Worm (Caenorhabditis elegans) whole organism, L3 larva: ENCODE measurements around the gene miro-1.

Experiments used
- R02D3.7 ChIP-seq: fragments of 150-350 bp; optimal IDR thresholded peaks from 2 replicates; lab custom pipeline; 2014; ENCODE audit warnings: missing biosample characterization, missing genetic modification characterization
- ZK546.5 ChIP-seq: sonication (generic microtip); optimal IDR thresholded peaks from 2 replicates; lab custom pipeline; 2017; ENCODE audit warnings: missing biosample characterization, missing genetic modification characterization
- ceh-28 ChIP-seq: fragments of 150-350 bp; optimal IDR thresholded peaks from 2 replicates; lab custom pipeline; 2014; ENCODE audit warnings: missing biosample characterization, missing genetic modification reagents, missing genetic modification characterization
- ceh-82 ChIP-seq: fragments of 150-350 bp; optimal IDR thresholded peaks from 2 replicates; lab custom pipeline; 2014; ENCODE audit warnings: missing biosample characterization, missing genetic modification characterization
- elt-1 ChIP-seq: fragments of 150-350 bp; optimal IDR thresholded peaks from 2 replicates; lab custom pipeline; 2014; ENCODE audit warnings: missing biosample characterization, missing genetic modification characterization
- elt-2 ChIP-seq: sonication (generic microtip); optimal IDR thresholded peaks from 2 replicates; lab custom pipeline; 2016; ENCODE audit warnings: missing genetic modification reagents, mild to moderate bottlenecking, missing genetic modification characterization, missing compliant biosample characterization
- elt-3 ChIP-seq, 3 experiments: fragments of 150-350 bp in 1 of 3; sonication (generic microtip) in 2 of 3; optimal IDR thresholded peaks; 2 replicates in 2 of 3; 4 replicates in 1 of 3; lab custom pipeline; 2014 to 2017; ENCODE audit warnings: missing biosample characterization in 3 of 3, missing genetic modification characterization in 3 of 3
- eor-1 ChIP-seq, 2 experiments: fragments of 150-350 bp; optimal IDR thresholded peaks; 2 replicates each; lab custom pipeline; 2014 to 2018; ENCODE audit warnings: missing biosample characterization in 2 of 2, missing genetic modification characterization in 2 of 2
- fkh-10 ChIP-seq: sonication (generic microtip); optimal IDR thresholded peaks from 2 replicates; lab custom pipeline; 2017; ENCODE audit warnings: missing biosample characterization, missing genetic modification reagents, missing genetic modification characterization
- fkh-2 ChIP-seq: fragments of 150-350 bp; optimal IDR thresholded peaks from 2 replicates; lab custom pipeline; 2014; ENCODE audit warnings: missing biosample characterization, missing genetic modification reagents, missing genetic modification characterization
- fos-1 ChIP-seq: fragments of 150-350 bp; optimal IDR thresholded peaks from 2 replicates; lab custom pipeline; 2014; ENCODE audit warnings: missing biosample characterization, missing genetic modification characterization
- hmg-11 ChIP-seq: sonication (generic microtip); optimal IDR thresholded peaks from 2 replicates; lab custom pipeline; 2016; ENCODE audit warnings: missing genetic modification characterization, missing compliant biosample characterization
- jun-1 ChIP-seq: fragments of 150-350 bp; optimal IDR thresholded peaks from 2 replicates; lab custom pipeline; 2014; ENCODE audit warnings: missing biosample characterization, missing genetic modification reagents, missing genetic modification characterization
- lin-15B ChIP-seq: fragments of 150-350 bp; optimal IDR thresholded peaks from 2 replicates; lab custom pipeline; 2014; ENCODE audit warnings: missing biosample characterization, missing genetic modification characterization
- lin-39 ChIP-seq: fragments of 150-350 bp; optimal IDR thresholded peaks from 2 replicates; lab custom pipeline; 2018; ENCODE audit warnings: missing biosample characterization, missing genetic modification reagents, missing genetic modification characterization
- lsy-12 ChIP-seq: sonication (generic microtip); optimal IDR thresholded peaks from 2 replicates; lab custom pipeline; 2016; ENCODE audit warnings: mild to moderate bottlenecking, missing genetic modification characterization, missing compliant biosample characterization
- mml-1 ChIP-seq: fragments of 150-350 bp; sonication (generic microtip); optimal IDR thresholded peaks from 3 replicates; lab custom pipeline; 2014; ENCODE audit warnings: missing biosample characterization, missing genetic modification characterization
- nfya-1 ChIP-seq: sonication (generic microtip); optimal IDR thresholded peaks from 2 replicates; lab custom pipeline; 2017; ENCODE audit warnings: missing genetic modification characterization, mild to moderate bottlenecking, missing compliant biosample characterization, antibody characterized with exemption, moderate library complexity; ENCODE audit not compliant: insufficient read depth
- nhr-11 ChIP-seq: fragments of 150-350 bp; optimal IDR thresholded peaks from 2 replicates; lab custom pipeline; 2014; ENCODE audit warnings: missing biosample characterization, missing genetic modification characterization
- nhr-12 ChIP-seq: fragments of 150-350 bp; optimal IDR thresholded peaks from 2 replicates; lab custom pipeline; 2014; ENCODE audit warnings: missing biosample characterization, missing genetic modification characterization
- nhr-23 ChIP-seq: fragments of 150-350 bp; optimal IDR thresholded peaks from 2 replicates; lab custom pipeline; 2014; ENCODE audit warnings: missing biosample characterization, missing genetic modification reagents, missing genetic modification characterization
- nhr-237 ChIP-seq: fragments of 150-350 bp; optimal IDR thresholded peaks from 2 replicates; lab custom pipeline; 2014; ENCODE audit warnings: missing biosample characterization, missing genetic modification characterization
- nhr-25 ChIP-seq: sonication (generic microtip); optimal IDR thresholded peaks from 2 replicates; lab custom pipeline; 2017; ENCODE audit warnings: missing biosample characterization, missing genetic modification characterization
- nhr-28 ChIP-seq: fragments of 150-350 bp; optimal IDR thresholded peaks from 2 replicates; lab custom pipeline; 2014; ENCODE audit warnings: missing biosample characterization, missing genetic modification characterization
- nhr-43 ChIP-seq: sonication (generic microtip); optimal IDR thresholded peaks from 2 replicates; lab custom pipeline; 2016; ENCODE audit warnings: mild to moderate bottlenecking, missing genetic modification characterization, missing compliant biosample characterization; ENCODE audit not compliant: poor library complexity, severe bottlenecking
- nhr-67 ChIP-seq: fragments of 150-350 bp; optimal IDR thresholded peaks from 2 replicates; lab custom pipeline; 2014; ENCODE audit warnings: missing biosample characterization, missing genetic modification characterization
- nhr-77 ChIP-seq: fragments of 150-350 bp; optimal IDR thresholded peaks from 2 replicates; lab custom pipeline; 2014; ENCODE audit warnings: missing biosample characterization, missing genetic modification characterization
- pha-4 ChIP-seq: fragments of 150-350 bp; optimal IDR thresholded peaks from 2 replicates; lab custom pipeline; 2014; ENCODE audit warnings: missing biosample characterization, missing genetic modification reagents, missing genetic modification characterization
- sea-2 ChIP-seq: fragments of 150-350 bp; sonication (generic microtip); optimal IDR thresholded peaks from 4 replicates; lab custom pipeline; 2014; ENCODE audit warnings: missing biosample characterization, missing genetic modification reagents, missing genetic modification characterization
- skn-1 ChIP-seq: fragments of 150-350 bp; optimal IDR thresholded peaks from 2 replicates; lab custom pipeline; 2014; ENCODE audit warnings: missing biosample characterization, missing genetic modification characterization
- snpc-4 ChIP-seq: fragments of 150-350 bp; optimal IDR thresholded peaks from 2 replicates; lab custom pipeline; 2014; ENCODE audit warnings: missing biosample characterization, missing genetic modification characterization
- tbx-2 ChIP-seq: sonication (generic microtip); optimal IDR thresholded peaks from 2 replicates; lab custom pipeline; 2016; ENCODE audit warnings: mild to moderate bottlenecking, missing genetic modification characterization, missing compliant biosample characterization
- unc-62 ChIP-seq: fragments of 150-350 bp; sonication (generic microtip); optimal IDR thresholded peaks from 4 replicates; lab custom pipeline; 2014; ENCODE audit warnings: missing biosample characterization, missing genetic modification reagents, missing genetic modification characterization
- ztf-11 ChIP-seq: fragments of 150-350 bp; optimal IDR thresholded peaks from 2 replicates; lab custom pipeline; 2014; ENCODE audit warnings: missing biosample characterization, missing genetic modification characterization
- ztf-4 ChIP-seq: fragments of 150-350 bp; optimal IDR thresholded peaks from 2 replicates; lab custom pipeline; 2014; ENCODE audit warnings: missing biosample characterization, missing genetic modification characterization

miro-1 gene

DNA sequence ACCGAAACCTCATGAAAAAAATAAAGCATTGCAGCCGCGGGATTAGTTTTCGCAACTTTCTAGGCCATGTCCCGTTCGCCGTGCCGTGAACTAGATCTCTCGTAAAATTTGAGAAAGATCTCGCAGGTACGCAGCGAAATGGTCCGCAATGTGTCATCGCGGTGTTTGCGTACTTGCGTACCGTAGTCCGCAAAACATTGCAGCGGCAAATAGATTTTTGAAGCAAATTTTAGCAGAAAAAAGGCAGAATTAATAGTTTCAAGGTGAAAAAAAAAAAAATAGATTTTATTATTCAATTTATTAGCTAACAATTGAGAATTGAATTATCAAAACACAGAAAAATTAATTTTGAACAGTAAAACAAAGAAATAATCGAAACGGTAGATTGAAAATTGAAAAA lies 12.3 kb upstream of the miro-1 start:
- TF ChIP-seq R02D3.7 (tag; lab: Kevin White, UChicago), result peak; percentile 84
- TF ChIP-seq ZK546.5 (tag; lab: Kevin White, UChicago), result peak; percentile 46
- TF ChIP-seq ceh-82 (tag; lab: Kevin White, UChicago), result peak; percentile 10
- peak; percentile 79 for TF ChIP-seq elt-2 (tag; lab: Kevin White, UChicago)
- TF ChIP-seq nhr-77 (tag; lab: Kevin White, UChicago), result peak; percentile 60
- peak; percentile 88 for TF ChIP-seq tbx-2 (tag; lab: Kevin White, UChicago)
- peak; percentile 84 for TF ChIP-seq lin-15B (tag; lab: Kevin White, UChicago)
- TF ChIP-seq nfya-1 (tag; lab: Kevin White, UChicago), result peak; percentile 72
- peak; percentile 83 for TF ChIP-seq nhr-23 (tag; lab: Kevin White, UChicago)
- peak; percentile 22 for TF ChIP-seq pha-4 (tag; lab: Kevin White, UChicago)
- peak; percentile 54 for TF ChIP-seq snpc-4 (tag; lab: Kevin White, UChicago)
- TF ChIP-seq nhr-25 (tag; lab: Kevin White, UChicago), result peak; percentile 51
- peak; percentile 88 for TF ChIP-seq nhr-43 (tag; lab: Kevin White, UChicago)
- TF ChIP-seq jun-1 (tag; lab: Kevin White, UChicago), result peak; percentile 10
- peak; percentile 40 for TF ChIP-seq ceh-28 (tag; lab: Kevin White, UChicago)
- TF ChIP-seq lsy-12 (tag; lab: Kevin White, UChicago), result peak; percentile 92
- peak; percentile 73 for TF ChIP-seq nhr-11 (tag; lab: Kevin White, UChicago)

DNA sequence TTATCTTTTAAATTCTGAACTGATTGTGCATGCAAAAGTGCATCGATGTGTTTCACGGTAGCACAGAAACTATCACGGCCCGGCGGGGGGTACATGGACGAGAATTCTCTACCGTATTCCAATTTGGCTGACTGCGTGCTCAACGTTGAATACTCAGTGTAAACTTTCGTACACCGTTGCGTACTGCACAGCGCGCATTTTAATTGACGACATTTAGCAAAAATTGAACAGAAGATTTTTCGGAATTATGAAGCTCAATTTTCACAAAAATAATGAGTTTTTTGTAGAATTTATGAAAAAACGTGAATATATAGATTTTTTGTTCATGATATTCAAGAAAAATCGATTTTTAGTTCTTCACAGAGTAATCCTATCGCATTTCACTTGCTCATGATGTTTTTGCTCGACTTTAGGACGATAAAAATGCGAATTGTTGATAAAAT lies 9.9 kb upstream of the miro-1 start:
- TF ChIP-seq nfya-1 (tag; lab: Kevin White, UChicago) (peak; percentile 58), nhr-23 (tag; lab: Kevin White, UChicago) (peak; percentile 73), pha-4 (tag; lab: Kevin White, UChicago) (peak; percentile 6), lsy-12 (tag; lab: Kevin White, UChicago) (peak; percentile 88), R02D3.7 (tag; lab: Kevin White, UChicago) (peak; percentile 76), nhr-11 (tag; lab: Kevin White, UChicago) (peak; percentile 77), nhr-25 (tag; lab: Kevin White, UChicago) (peak; percentile 43), ceh-28 (tag; lab: Kevin White, UChicago) (peak; percentile 70), elt-2 (tag; lab: Kevin White, UChicago) (peak; percentile 73), lin-15B (tag; lab: Kevin White, UChicago) (peak; percentile 60), ztf-4 (peak; percentile 0), nhr-77 (tag; lab: Kevin White, UChicago) (peak; percentile 37), hmg-11 (peak; percentile 7), nhr-43 (tag; lab: Kevin White, UChicago) (peak; percentile 64), ZK546.5 (tag; lab: Kevin White, UChicago) (peak; percentile 60), tbx-2 (tag; lab: Kevin White, UChicago) (peak; percentile 77)

DNA sequence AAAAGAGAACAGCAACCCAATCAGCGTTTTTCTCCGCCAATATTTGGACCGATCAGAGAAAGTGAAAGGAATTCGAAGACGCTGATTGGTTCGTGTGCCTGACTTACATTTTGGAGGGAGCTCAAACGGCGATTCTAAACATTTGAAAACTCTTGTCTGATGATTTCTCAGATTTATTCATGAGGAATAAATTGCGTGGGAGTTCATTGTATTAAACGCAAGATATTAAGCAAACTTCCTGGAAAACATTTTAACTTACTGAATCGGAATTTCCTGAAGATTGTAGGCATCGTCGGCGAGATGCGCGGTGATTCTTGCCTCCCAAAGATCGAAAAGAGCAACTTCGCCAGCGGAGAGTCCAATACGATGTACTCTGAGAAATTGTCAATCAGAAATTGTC lies 9.0 kb upstream of the miro-1 start, which contains the start of gene K08F11.1:
Gene K08F11.1 (plus strand): TSS at position 301 of the 400 bp plus-strand sequence.
- no peak for TF ChIP-seq hmg-11
- TF ChIP-seq elt-3 (tag; optimal IDR thresholded peaks at IDR 0.05; lab: Kevin White, UChicago), result no peak
- no peak for TF ChIP-seq jun-1 (tag; lab: Kevin White, UChicago)
- no peak for TF ChIP-seq nhr-12
- no peak for TF ChIP-seq skn-1 (tag; lab: Kevin White, UChicago)
- TF ChIP-seq ztf-4, result no peak
- no peak for TF ChIP-seq nhr-23 (tag; lab: Kevin White, UChicago)
- no peak for TF ChIP-seq lin-15B (tag; lab: Kevin White, UChicago)
- TF ChIP-seq lin-39, result no peak
- no peak for TF ChIP-seq nhr-43 (tag; lab: Kevin White, UChicago)
- no peak for TF ChIP-seq unc-62 (GFP tag; lab: Kevin White, UChicago)
- no peak for TF ChIP-seq nhr-237 (tag; lab: Kevin White, UChicago)
- no peak for TF ChIP-seq nhr-28 (tag; lab: Kevin White, UChicago)
- no peak for TF ChIP-seq nhr-67 (tag; lab: Kevin White, UChicago)
- no peak for TF ChIP-seq sea-2 (GFP tag; lab: Kevin White, UChicago)
- no peak for TF ChIP-seq nhr-11 (tag; lab: Kevin White, UChicago)

DNA sequence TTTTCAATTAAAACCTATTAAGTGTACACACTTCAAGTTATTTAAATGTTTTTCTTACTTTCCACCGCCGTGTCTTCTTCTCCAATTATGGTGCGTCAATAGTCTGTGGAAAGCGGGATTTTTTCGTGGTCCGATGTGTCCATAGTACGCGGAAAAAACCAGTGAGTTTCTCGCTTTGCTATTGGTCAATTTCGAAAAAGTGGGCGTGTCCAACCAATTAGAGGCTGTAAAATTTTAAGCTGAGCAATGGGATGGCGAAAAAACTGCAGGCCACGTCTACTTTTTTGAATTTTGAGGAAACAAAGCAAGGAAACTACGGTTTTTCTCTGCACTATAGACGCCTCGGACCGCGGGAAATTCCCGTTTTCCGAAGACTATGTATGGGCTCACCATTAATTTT lies 8.1 kb upstream of the miro-1 start:
- TF ChIP-seq ceh-28 (tag; lab: Kevin White, UChicago) (no peak), nhr-77 (tag; lab: Kevin White, UChicago) (no peak), elt-1 (tag; lab: Kevin White, UChicago) (no peak), jun-1 (tag; lab: Kevin White, UChicago) (no peak), R02D3.7 (tag; lab: Kevin White, UChicago) (no peak), mml-1 (tag; lab: Kevin White, UChicago) (no peak), nhr-25 (tag; lab: Kevin White, UChicago) (no peak), nfya-1 (tag; lab: Kevin White, UChicago) (no peak), ceh-82 (tag; lab: Kevin White, UChicago) (no peak), ztf-11 (tag; lab: Kevin White, UChicago) (no peak), skn-1 (tag; lab: Kevin White, UChicago) (no peak), nhr-23 (tag; lab: Kevin White, UChicago) (no peak), snpc-4 (tag; lab: Kevin White, UChicago) (no peak), nhr-11 (tag; lab: Kevin White, UChicago) (no peak), nhr-12 (no peak), fkh-10 (GFP tag; lab: Kevin White, UChicago) (no peak), fkh-2 (no peak), fos-1 (tag; lab: Kevin White, UChicago) (no peak), eor-1 (tag; optimal IDR thresholded peaks at IDR 0.05; lab: Kevin White, UChicago) (no peak), nhr-67 (tag; lab: Kevin White, UChicago) (no peak)
- TF ChIP-seq, all 47 proteins: peak for 0
